Comparison of ENCODE assay signal across 5 worm cellular contexts in genomic region chrV:4686680-4687470, ce11.
TF ChIP-seq lines count a peak whose summit lies in the region.

Gene taf-10, plus strand, starts transcription at chrV:4687103.

TF ChIP-seq in whole organism, L1 larva, 84 proteins besides CTCF, POLR2A, EP300 and RAD21 (continued from another document and continues in another):
- TF ChIP-seq elt-2 (tag; optimal IDR thresholded peaks at IDR 0.05; lab: Kevin White, UChicago), result peak; percentile 16
- TF ChIP-seq sox-4 (tag; optimal IDR thresholded peaks at IDR 0.05; lab: Kevin White, UChicago), result no peak
- peak; percentile 61 for TF ChIP-seq swsn-7 (tag; optimal IDR thresholded peaks at IDR 0.05; lab: Kevin White, UChicago)
- TF ChIP-seq nhr-237 (tag; optimal IDR thresholded peaks at IDR 0.05; lab: Kevin White, UChicago), result no peak
- peak; percentile 84 for TF ChIP-seq nhr-85 (tag; lab: Kevin White, UChicago)
- peak in 1 of 3 experiments; percentile 67 for TF ChIP-seq ceh-82 (tag; optimal IDR thresholded peaks at IDR 0.05; lab: Kevin White, UChicago)
- TF ChIP-seq lin-14 (GFP tag; optimal IDR thresholded peaks at IDR 0.05; lab: Kevin White, UChicago), result peak; percentile 75
- TF ChIP-seq nhr-90 (tag; optimal IDR thresholded peaks at IDR 0.05; lab: Kevin White, UChicago; ENCODE audit: poor library complexity), result peak; percentile 66
- no peak for TF ChIP-seq fkh-10 (GFP tag; optimal IDR thresholded peaks at IDR 0.05; lab: Kevin White, UChicago)
- TF ChIP-seq snpc-4 (tag; optimal IDR thresholded peaks at IDR 0.05; lab: Kevin White, UChicago), result peak; percentile 40
- peak; percentile 61 for TF ChIP-seq C16A3.4 (tag; optimal IDR thresholded peaks at IDR 0.05; lab: Kevin White, UChicago)
- TF ChIP-seq unc-62 (GFP tag; optimal IDR thresholded peaks at IDR 0.05; lab: Kevin White, UChicago), result no peak
- TF ChIP-seq nhr-47 (tag; optimal IDR thresholded peaks at IDR 0.05; lab: Kevin White, UChicago), result peak; percentile 66
- TF ChIP-seq zip-4 (GFP tag; optimal IDR thresholded peaks at IDR 0.05; lab: Kevin White, UChicago), result no peak
- TF ChIP-seq hlh-4 (tag; optimal IDR thresholded peaks at IDR 0.05; lab: Kevin White, UChicago), result no peak
- TF ChIP-seq aly-2 (tag; optimal IDR thresholded peaks at IDR 0.05; lab: Kevin White, UChicago), result no peak
- TF ChIP-seq sptf-1 (tag; optimal IDR thresholded peaks at IDR 0.05; lab: Kevin White, UChicago), result no peak
- TF ChIP-seq tlp-1 (tag; optimal IDR thresholded peaks at IDR 0.05; lab: Kevin White, UChicago), result no peak
- TF ChIP-seq Y116A8C.19 (tag; optimal IDR thresholded peaks at IDR 0.05; lab: Kevin White, UChicago; ENCODE audit: borderline replicate concordance), result no peak
- no peak for TF ChIP-seq ceh-88 (GFP tag; IDR thresholded peaks at IDR 0.05; lab: Robert Waterston, UW)
- TF ChIP-seq isw-1 (GFP tag; IDR thresholded peaks at IDR 0.05; lab: Robert Waterston, UW), result no peak; the same call in 1 of the 2 replicates
- TF ChIP-seq hlh-17 (GFP tag; optimal IDR thresholded peaks at IDR 0.05; lab: Kevin White, UChicago; ENCODE audit: borderline replicate concordance), result no peak
- TF ChIP-seq fos-1 (tag; optimal IDR thresholded peaks at IDR 0.05; lab: Kevin White, UChicago), result no peak
- peak; percentile 67 for TF ChIP-seq snu-23 (GFP tag; optimal IDR thresholded peaks at IDR 0.05; lab: Kevin White, UChicago)
- TF ChIP-seq unc-30 (tag; optimal IDR thresholded peaks at IDR 0.05; lab: Kevin White, UChicago), result no peak
- peak in 1 of 6 experiments; percentile 49 for TF ChIP-seq elt-3 (tag; optimal IDR thresholded peaks at IDR 0.05; lab: Kevin White, UChicago)

TF ChIP-seq in whole organism, L2 larva, 48 proteins besides CTCF, POLR2A, EP300 and RAD21 (continued from another document):
- TF ChIP-seq nhr-10 (tag; optimal IDR thresholded peaks at IDR 0.05; lab: Kevin White, UChicago) (no peak), mab-5 (tag; optimal IDR thresholded peaks at IDR 0.05; lab: Kevin White, UChicago) (peak; percentile 13), crh-2 (tag; optimal IDR thresholded peaks at IDR 0.05; lab: Kevin White, UChicago) (no peak), alr-1 (tag; optimal IDR thresholded peaks at IDR 0.05; lab: Kevin White, UChicago) (no peak), nhr-6 (tag; optimal IDR thresholded peaks at IDR 0.05; lab: Kevin White, UChicago) (no peak), skn-1 (tag; optimal IDR thresholded peaks at IDR 0.05; lab: Kevin White, UChicago) (no peak), egl-27 (tag; optimal IDR thresholded peaks at IDR 0.05; lab: Kevin White, UChicago) (no peak), Y55F3AM.14 (GFP tag; optimal IDR thresholded peaks at IDR 0.05; lab: Kevin White, UChicago) (peak; percentile 0), unc-62 (GFP tag; optimal IDR thresholded peaks at IDR 0.05; lab: Kevin White, UChicago) (no peak), lin-13 (GFP tag; optimal IDR thresholded peaks at IDR 0.05; lab: Kevin White, UChicago) (peak; percentile 42), unc-39 (tag; optimal IDR thresholded peaks at IDR 0.05; lab: Kevin White, UChicago) (no peak), nhr-25 (tag; optimal IDR thresholded peaks at IDR 0.05; lab: Kevin White, UChicago) (peak; percentile 32), R02D3.7 (tag; optimal IDR thresholded peaks at IDR 0.05; lab: Kevin White, UChicago) (no peak), lsy-2 (tag; optimal IDR thresholded peaks at IDR 0.05; lab: Kevin White, UChicago) (peak; percentile 5 to 48), zag-1 (tag; optimal IDR thresholded peaks at IDR 0.05; lab: Kevin White, UChicago) (no peak), lin-11 (tag; optimal IDR thresholded peaks at IDR 0.05; lab: Kevin White, UChicago) (peak; percentile 38), mdl-1 (tag; optimal IDR thresholded peaks at IDR 0.05; lab: Kevin White, UChicago) (peak; percentile 79), ztf-4 (tag; optimal IDR thresholded peaks at IDR 0.05; lab: Kevin White, UChicago) (no peak), nhr-129 (tag; optimal IDR thresholded peaks at IDR 0.05; lab: Kevin White, UChicago) (peak; percentile 63), sem-4 (tag; optimal IDR thresholded peaks at IDR 0.05; lab: Kevin White, UChicago) (no peak), ama-1 (optimal IDR thresholded peaks at IDR 0.05; lab: Kevin White, UChicago) (no peak), sma-9 (GFP tag; optimal IDR thresholded peaks at IDR 0.05; lab: Kevin White, UChicago) (peak; percentile 38), sma-9 (tag; optimal IDR thresholded peaks at IDR 0.05; lab: Kevin White, UChicago) (no peak), unc-55 (GFP tag; optimal IDR thresholded peaks at IDR 0.05; lab: Kevin White, UChicago) (peak; percentile 59), nhr-23 (tag; optimal IDR thresholded peaks at IDR 0.05; lab: Kevin White, UChicago) (no peak), sma-3 (GFP tag; optimal IDR thresholded peaks at IDR 0.05; lab: Kevin White, UChicago) (peak; percentile 46), gmeb-1 (tag; optimal IDR thresholded peaks at IDR 0.05; lab: Kevin White, UChicago) (peak; percentile 66), nhr-237 (tag; optimal IDR thresholded peaks at IDR 0.05; lab: Kevin White, UChicago) (no peak), nhr-77 (tag; optimal IDR thresholded peaks at IDR 0.05; lab: Kevin White, UChicago) (no peak)

TF ChIP-seq in whole organism, L3 larva, 47 proteins besides CTCF, POLR2A, EP300 and RAD21 (continued from another document):
- TF ChIP-seq skn-1 (tag; optimal IDR thresholded peaks at IDR 0.05; lab: Kevin White, UChicago), result no peak
- TF ChIP-seq ZK546.5 (tag; optimal IDR thresholded peaks at IDR 0.05; lab: Kevin White, UChicago), result no peak
- TF ChIP-seq unc-39 (tag; optimal IDR thresholded peaks at IDR 0.05; lab: Kevin White, UChicago), result no peak
- TF ChIP-seq nhr-12 (tag; optimal IDR thresholded peaks at IDR 0.05; lab: Kevin White, UChicago), result no peak
- TF ChIP-seq fkh-10 (GFP tag; optimal IDR thresholded peaks at IDR 0.05; lab: Kevin White, UChicago), result no peak
- TF ChIP-seq pha-4 (tag; optimal IDR thresholded peaks at IDR 0.05; lab: Kevin White, UChicago), result peak; percentile 72
- TF ChIP-seq elt-2 (tag; optimal IDR thresholded peaks at IDR 0.05; lab: Kevin White, UChicago), result peak; percentile 25
- no peak for TF ChIP-seq tbx-2 (tag; optimal IDR thresholded peaks at IDR 0.05; lab: Kevin White, UChicago)
- no peak for TF ChIP-seq nhr-76 (tag; optimal IDR thresholded peaks at IDR 0.05; lab: Kevin White, UChicago)
- peak; percentile 54 for TF ChIP-seq nhr-43 (tag; optimal IDR thresholded peaks at IDR 0.05; lab: Kevin White, UChicago; ENCODE audit: poor library complexity, severe bottlenecking)
- TF ChIP-seq fkh-2 (tag; optimal IDR thresholded peaks at IDR 0.05; lab: Kevin White, UChicago), result no peak
- peak; percentile 13 for TF ChIP-seq lin-15B (tag; optimal IDR thresholded peaks at IDR 0.05; lab: Kevin White, UChicago)
- no peak for TF ChIP-seq jun-1 (tag; optimal IDR thresholded peaks at IDR 0.05; lab: Kevin White, UChicago)
- no peak for TF ChIP-seq ztf-4 (tag; optimal IDR thresholded peaks at IDR 0.05; lab: Kevin White, UChicago)
- TF ChIP-seq fos-1 (tag; optimal IDR thresholded peaks at IDR 0.05; lab: Kevin White, UChicago), result no peak
- TF ChIP-seq hmg-11 (tag; optimal IDR thresholded peaks at IDR 0.05; lab: Kevin White, UChicago), result peak; percentile 71

TF ChIP-seq in whole organism, L4 larva, 104 proteins besides CTCF, POLR2A, EP300 and RAD21 (continued from another document):
- TF ChIP-seq zip-11 (GFP tag; IDR thresholded peaks at IDR 0.05; lab: Robert Waterston, UW) (no peak), mes-2 (tag; optimal IDR thresholded peaks at IDR 0.05; lab: Kevin White, UChicago; ENCODE audit: poor library complexity, severe bottlenecking) (peak; percentile 81), pha-4 (GFP tag; IDR thresholded peaks at IDR 0.05; lab: Robert Waterston, UW) (peak; percentile 11; the same call in 1 of the 2 replicates), pha-4 (tag; optimal IDR thresholded peaks at IDR 0.05; lab: Kevin White, UChicago) (no peak), hmg-1.1 (GFP tag; IDR thresholded peaks at IDR 0.05; lab: Robert Waterston, UW) (peak; percentile 68; the same call in 1 of the 2 replicates), mep-1 (tag; optimal IDR thresholded peaks at IDR 0.05; lab: Kevin White, UChicago) (peak; percentile 40), lsy-2 (tag; optimal IDR thresholded peaks at IDR 0.05; lab: Kevin White, UChicago) (peak in 1 of 2 experiments; percentile 60), mdl-1 (tag; optimal IDR thresholded peaks at IDR 0.05; lab: Kevin White, UChicago) (peak; percentile 75 to 88), lir-3 (tag; optimal IDR thresholded peaks at IDR 0.05; lab: Kevin White, UChicago) (no peak)

TF ChIP-seq in whole organism, young adult, 124 proteins besides CTCF, POLR2A, EP300 and RAD21 (continued from another document):
- TF ChIP-seq unc-130 (GFP tag; optimal IDR thresholded peaks at IDR 0.05; lab: Kevin White, UChicago) (no peak), snpc-1.1 (tag; optimal IDR thresholded peaks at IDR 0.05; lab: Kevin White, UChicago; ENCODE audit: insufficient read depth) (no peak), egl-18 (GFP tag; IDR thresholded peaks at IDR 0.05; lab: Robert Waterston, UW) (no peak), C06A6.2 (GFP tag; conservative IDR thresholded peaks at IDR 0.05; lab: Robert Waterston, UW) (peak; percentile 52; the same call in 1 of the 2 replicates), unc-62 (GFP tag; optimal IDR thresholded peaks at IDR 0.05; lab: Kevin White, UChicago) (no peak), madf-8 (GFP tag; conservative IDR thresholded peaks at IDR 0.05; lab: Robert Waterston, UW) (peak; percentile 18; the same call in 1 of the 2 replicates), attf-5 (GFP tag; optimal IDR thresholded peaks at IDR 0.05; lab: Kevin White, UChicago) (peak; percentile 49), xnd-1 (tag; optimal IDR thresholded peaks at IDR 0.05; lab: Kevin White, UChicago) (no peak), lag-1 (GFP tag; IDR thresholded peaks at IDR 0.05; lab: Robert Waterston, UW) (no peak), hlh-26 (GFP tag; conservative IDR thresholded peaks at IDR 0.05; lab: Robert Waterston, UW) (no peak), egrh-3 (GFP tag; IDR thresholded peaks at IDR 0.05; lab: Robert Waterston, UW) (no peak), nfya-1 (tag; optimal IDR thresholded peaks at IDR 0.05; lab: Kevin White, UChicago; ENCODE audit: borderline replicate concordance, insufficient read depth) (no peak), F55B11.4 (tag; optimal IDR thresholded peaks at IDR 0.05; lab: Kevin White, UChicago; ENCODE audit: borderline replicate concordance, insufficient read depth) (no peak), gei-17 (GFP tag; optimal IDR thresholded peaks at IDR 0.05; lab: Kevin White, UChicago) (no peak), F22D6.2 (tag; optimal IDR thresholded peaks at IDR 0.05; lab: Kevin White, UChicago) (no peak), somi-1 (GFP tag; optimal IDR thresholded peaks at IDR 0.05; lab: Kevin White, UChicago) (no peak), rpc-1 (optimal IDR thresholded peaks at IDR 0.05; lab: Kevin White, UChicago) (peak; percentile 8), rpc-1 (tag; optimal IDR thresholded peaks at IDR 0.05; lab: Kevin White, UChicago) (no peak), madf-3 (GFP tag; IDR thresholded peaks at IDR 0.05; lab: Robert Waterston, UW) (no peak), C17E4.6 (GFP tag; IDR thresholded peaks at IDR 0.05; lab: Robert Waterston, UW) (no peak), tbx-9 (tag; optimal IDR thresholded peaks at IDR 0.05; lab: Kevin White, UChicago; ENCODE audit: borderline replicate concordance) (no peak), sdz-38 (tag; optimal IDR thresholded peaks at IDR 0.05; lab: Kevin White, UChicago) (no peak), pbrm-1 (GFP tag; IDR thresholded peaks at IDR 0.05; lab: Robert Waterston, UW) (peak; percentile 49; the same call in 1 of the 2 replicates), Y79H2A.3 (GFP tag; conservative IDR thresholded peaks at IDR 0.05; lab: Robert Waterston, UW) (no peak), F37B4.10 (GFP tag; IDR thresholded peaks at IDR 0.05; lab: Robert Waterston, UW) (no peak), lin-54 (GFP tag; optimal IDR thresholded peaks at IDR 0.05; lab: Kevin White, UChicago) (peak; percentile 47), dpl-1 (GFP tag; optimal IDR thresholded peaks at IDR 0.05; lab: Kevin White, UChicago) (no peak), Y56A3A.18 (GFP tag; IDR thresholded peaks at IDR 0.05; lab: Robert Waterston, UW) (no peak), madf-6 (GFP tag; IDR thresholded peaks at IDR 0.05; lab: Robert Waterston, UW) (peak; percentile 17; the same call in 1 of the 2 replicates), D2030.7 (GFP tag; IDR thresholded peaks at IDR 0.05; lab: Robert Waterston, UW) (no peak)
